Fruit fly (Drosophila melanogaster) whole organism, embryonic: Measurements from ENCODE around the gene RhoBTB.

ENCODE experiments used
- CG7839 ChIP-seq: fragments of 200-800 bp; sonication (Bioruptor generic); optimal IDR thresholded peaks from 3 replicates; lab custom pipeline; 2018; ENCODE audit warnings: missing biosample characterization, mild to moderate bottlenecking, missing genetic modification characterization, moderate library complexity
- Gug ChIP-seq: fragments of 200-800 bp; sonication (Bioruptor generic); IDR thresholded peaks from 4 replicates; pipeline ENCODE4 v1.3.6; 2022; ENCODE audit warnings: missing biosample characterization, missing genetic modification characterization
- btn ChIP-seq: fragments of 200-800 bp; sonication (Bioruptor generic); optimal IDR thresholded peaks from 2 replicates; lab custom pipeline; 2016; ENCODE audit warnings: missing biosample characterization, missing genetic modification characterization
- dysf ChIP-seq: fragments of 200-800 bp; sonication (Bioruptor generic); IDR thresholded peaks from 3 replicates; pipeline ENCODE4 v1.3.6; 2022; ENCODE audit warnings: missing biosample characterization, missing genetic modification characterization
- gcm ChIP-seq: fragments of 200-800 bp; sonication (Bioruptor generic); optimal IDR thresholded peaks from 2 replicates; lab custom pipeline; 2019; ENCODE audit warnings: missing biosample characterization, mild to moderate bottlenecking, missing genetic modification characterization, moderate library complexity

dm6 chr3L:20375878-20376563 lies at the start of gene RhoBTB, which contains the start of gene Ide:
- TF ChIP-seq CG7839 (tag; lab: Kevin White, UChicago) (peak; percentile 85), dysf (GFP tag; lab: Robert Waterston, UW) (peak; percentile 83), Gug (peak; percentile 81; the same call in 2 of the 4 replicates), gcm (GFP tag; lab: Kevin White, UChicago) (no peak), btn (GFP tag; lab: Kevin White, UChicago) (peak; percentile 12)
